Worm (Caenorhabditis elegans) whole organism, mixed stage, embryonic: ENCODE measurements around the gene srx-73.

Experiments used
- hlh-1 ChIP-seq: fragments of 150-350 bp; optimal IDR thresholded peaks from 2 replicates; lab custom pipeline; 2014; ENCODE audit warnings: missing biosample characterization, missing genetic modification reagents, missing genetic modification characterization
- snpc-4 ChIP-seq: fragments of 150-350 bp; optimal IDR thresholded peaks from 2 replicates; lab custom pipeline; 2014; ENCODE audit warnings: missing biosample characterization, missing genetic modification characterization
- unc-62 ChIP-seq: fragments of 150-350 bp; optimal IDR thresholded peaks from 2 replicates; lab custom pipeline; 2014; ENCODE audit warnings: missing biosample characterization, missing genetic modification reagents, missing genetic modification characterization
- ztf-11 ChIP-seq: fragments of 150-350 bp; optimal IDR thresholded peaks from 2 replicates; lab custom pipeline; 2014; ENCODE audit warnings: missing biosample characterization, missing genetic modification characterization

- TF ChIP-seq unc-62 (GFP tag; lab: Kevin White, UChicago) (no peak), hlh-1 (tag; lab: Kevin White, UChicago) (no peak), ztf-11 (tag; lab: Kevin White, UChicago) (no peak), snpc-4 (no peak)
These were observed 42.0 kb downstream of the srx-73 start for ce11 chrV:4623535-4623934.
